Worm (Caenorhabditis elegans): ENCODE results near the gene F47B8.5.

ce11 chrV:14299569-14300064, 28.1 kb downstream of the F47B8.5 start, which contains the start of the genes spig-3 and F14D7.12:
- TF ChIP-seq sem-2 (GFP tag; optimal IDR thresholded peaks at IDR 0.05) (no peak), ceh-83 (GFP tag; optimal IDR thresholded peaks at IDR 0.05) (no peak), elt-3 (tag; optimal IDR thresholded peaks at IDR 0.05) (no peak), sptf-1 (tag; optimal IDR thresholded peaks at IDR 0.05) (no peak), ztf-11 (tag; optimal IDR thresholded peaks at IDR 0.05) (no peak), pha-4 (tag; optimal IDR thresholded peaks at IDR 0.05) (no peak), unc-62 (GFP tag; optimal IDR thresholded peaks at IDR 0.05) (no peak), mep-1 (tag; optimal IDR thresholded peaks at IDR 0.05) (no peak)
